Fruit fly (Drosophila melanogaster) whole organism, embryonic: Measurements from ENCODE around the gene CG9498.

Source experiments
- CTCF ChIP-seq: fragments of 200-800 bp; sonication (Bioruptor generic); optimal IDR thresholded peaks from 2 replicates; lab custom pipeline; 2017; ENCODE audit warnings: missing biosample characterization, mild to moderate bottlenecking, missing genetic modification characterization, moderate library complexity
- H15 ChIP-seq: fragments of 200-800 bp; sonication (Bioruptor generic); IDR thresholded peaks from 3 replicates; pipeline ENCODE4 v1.3.6; 2022; ENCODE audit warnings: missing biosample characterization, missing genetic modification characterization
- Stat92E ChIP-seq, 3 experiments: fragments of >200 bp in 2 of 3; fragments of 200-800 bp in 1 of 3; sonication (Bioruptor generic) in 1 of 3; optimal IDR thresholded peaks; 2 replicates each; lab custom pipeline; 2017 to 2019; ENCODE audit warnings: missing biosample characterization in 3 of 3, missing genetic modification characterization in 3 of 3, mild to moderate bottlenecking in 1 of 3, moderate library complexity in 1 of 3
- slp2 ChIP-seq: fragments of 200-800 bp; sonication (Bioruptor generic); optimal IDR thresholded peaks from 2 replicates; lab custom pipeline; 2016; ENCODE audit warnings: missing biosample characterization, missing genetic modification characterization
- sob ChIP-seq: fragments of 200-800 bp; sonication (Bioruptor generic); IDR thresholded peaks from 2 replicates; pipeline ENCODE4 v1.3.6; 2022; ENCODE audit warnings: missing biosample characterization, missing genetic modification characterization

CG9498 gene

DNA sequence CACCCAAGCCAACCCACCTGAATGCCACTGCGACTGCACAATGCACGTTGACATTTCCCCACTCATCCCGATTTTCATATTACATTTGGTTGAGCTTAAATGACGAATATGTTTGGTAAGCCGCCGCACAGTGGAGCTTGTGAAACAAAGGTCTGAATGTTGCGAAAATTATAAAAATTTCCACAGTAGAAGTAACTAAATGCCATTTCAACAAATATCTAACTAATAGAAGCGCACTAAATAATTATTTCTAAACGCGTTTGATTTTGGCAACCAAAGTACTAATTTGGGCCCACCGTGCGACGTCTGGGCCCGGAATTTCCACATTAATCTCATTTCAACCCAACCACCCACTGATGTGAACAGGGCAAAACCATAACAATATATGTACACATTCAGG is 43.9 kb downstream of the CG9498 start (continued):
- no peak for TF ChIP-seq Stat92E (GFP tag; optimal IDR thresholded peaks at IDR 0.05; lab: Kevin White, UChicago)

DNA sequence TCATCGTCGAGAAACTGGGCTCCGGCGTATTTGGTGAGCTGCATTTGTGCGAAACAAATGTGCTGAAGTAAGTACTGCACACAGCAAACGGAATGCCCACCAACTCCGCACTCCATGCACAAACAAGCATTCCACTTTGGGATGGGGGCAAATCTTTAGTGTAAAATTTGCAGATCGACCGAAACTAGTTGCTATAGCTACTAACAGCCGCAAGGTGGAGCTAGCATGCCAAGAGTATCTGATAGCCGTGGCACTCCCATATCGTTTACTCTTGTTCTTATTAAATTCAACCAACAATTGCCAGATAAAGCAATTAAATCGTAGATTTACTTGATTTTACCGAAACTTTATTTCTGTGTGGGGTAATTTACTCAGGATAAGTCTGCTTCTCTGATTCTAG is 49.2 kb downstream of the CG9498 start:
- 0 out of 3 replicates have a peak, but pooled peaks have one; percentile 1 for TF ChIP-seq H15
- TF ChIP-seq slp2 = no peak
- peak; percentile 61 for TF ChIP-seq CTCF (GFP tag; lab: Kevin White, UChicago)
- TF ChIP-seq sob (GFP tag; lab: Robert Waterston, UW) = no peak
- TF ChIP-seq, all 482 proteins: peak for 2
